Worm (Caenorhabditis elegans): ENCODE results near the gene ZK930.2.
A peak's percentile ranks its signal among the peaks of the same experiment; 100 is the strongest.

The ZK930.2 gene

ce11 chrII:11880456-11881353 lies 12.5 kb downstream of the ZK930.2 start (continued):
- TF ChIP-seq Y75B8A.6 (GFP tag; IDR thresholded peaks at IDR 0.05) (no peak), nhr-10 (tag; optimal IDR thresholded peaks at IDR 0.05) (no peak), ceh-44 (GFP tag; IDR thresholded peaks at IDR 0.05) (no peak), dve-1 (tag; optimal IDR thresholded peaks at IDR 0.05; ENCODE audit: insufficient read depth) (no peak), aly-2 (tag; optimal IDR thresholded peaks at IDR 0.05) (peak; percentile 98), mes-2 (tag; optimal IDR thresholded peaks at IDR 0.05; ENCODE audit: poor library complexity, severe bottlenecking) (peak; percentile 32), daf-8 (GFP tag; IDR thresholded peaks at IDR 0.05) (no peak)

DNA sequence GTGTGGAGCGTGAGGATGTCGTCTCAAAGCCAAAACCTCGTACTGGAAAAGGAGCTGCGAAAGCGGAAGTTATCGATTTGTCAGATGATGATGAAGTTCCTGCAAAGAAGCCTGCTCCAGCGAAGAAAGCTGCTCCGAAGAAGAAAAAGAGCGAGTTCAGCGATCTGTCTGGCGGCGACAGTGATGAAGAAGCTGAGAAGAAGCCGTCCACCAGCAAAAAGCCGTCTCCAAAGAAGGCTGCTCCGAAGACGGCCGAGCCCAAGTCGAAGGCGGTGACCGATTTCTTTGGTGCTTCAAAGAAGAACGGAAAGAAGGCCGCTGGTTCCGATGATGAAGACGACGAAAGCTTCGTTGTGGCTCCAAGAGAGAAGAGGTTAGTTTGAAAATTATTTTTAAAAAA lies 13.4 kb downstream of the ZK930.2 start:
- TF ChIP-seq ceh-82 (tag; optimal IDR thresholded peaks at IDR 0.05) (no peak), dve-1 (tag; optimal IDR thresholded peaks at IDR 0.05; ENCODE audit: insufficient read depth) (no peak), Y48G9A.11 (GFP tag; IDR thresholded peaks at IDR 0.05) (no peak), ama-1 (optimal IDR thresholded peaks at IDR 0.05) (no peak), T26A8.4 (GFP tag; IDR thresholded peaks at IDR 0.05) (no peak), set-16 (GFP tag; IDR thresholded peaks at IDR 0.05) (peak; percentile 80), unc-62 (GFP tag; optimal IDR thresholded peaks at IDR 0.05 in 1 of 2) (peak in 1 of 2 experiments; percentile 22), unc-62 (tag; optimal IDR thresholded peaks at IDR 0.05) (no peak), F26F4.8 (GFP tag; conservative IDR thresholded peaks at IDR 0.05) (no peak), aly-2 (tag; optimal IDR thresholded peaks at IDR 0.05) (peak; percentile 88), mdl-1 (tag; optimal IDR thresholded peaks at IDR 0.05) (no peak), lin-1 (GFP tag; IDR thresholded peaks at IDR 0.05) (no peak), tra-1 (GFP tag; IDR thresholded peaks at IDR 0.05) (0 out of 2 replicates have a peak, but pooled peaks have one; percentile 8), rbr-2 (tag; optimal IDR thresholded peaks at IDR 0.05) (no peak)

DNA sequence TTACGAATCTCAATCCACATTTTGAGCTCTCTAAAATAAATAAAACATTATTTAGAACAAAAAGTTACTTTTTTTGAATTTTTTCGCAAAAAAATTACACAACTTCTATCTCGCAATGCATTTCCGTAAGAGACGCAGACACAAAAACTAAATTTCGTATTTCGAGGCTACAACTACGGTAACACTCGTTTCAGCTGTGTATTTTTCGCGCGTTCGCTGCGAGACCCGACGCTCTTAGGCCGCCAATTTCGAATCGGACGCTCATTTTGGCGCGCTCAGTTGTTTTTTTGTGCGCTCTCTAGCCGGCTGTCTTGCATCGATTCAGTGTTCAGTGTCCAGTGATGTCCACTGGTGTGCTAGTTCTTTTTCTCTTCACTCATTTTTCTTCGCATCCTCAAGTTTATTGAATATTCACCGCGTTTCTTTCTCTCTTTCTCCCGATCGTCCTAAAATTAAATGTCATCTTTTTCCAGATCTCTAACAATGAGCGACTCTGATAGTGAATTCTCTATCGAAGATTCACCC lies 18.5 kb downstream of the ZK930.2 start, which contains the start of the genes npp-3 and top-2:
Gene npp-3 (minus strand): TSS at position 115 of the 525 bp plus-strand sequence.
Gene top-2 (plus strand): TSS at position 475 of the 525 bp plus-strand sequence.
- peak; percentile 93 for TF ChIP-seq F37D6.2 (tag; optimal IDR thresholded peaks at IDR 0.05)
- TF ChIP-seq mdt-29 (GFP tag; IDR thresholded peaks at IDR 0.05): peak; percentile 84
- TF ChIP-seq snpc-1.2 (GFP tag; IDR thresholded peaks at IDR 0.05): peak; percentile 72
- no peak for TF ChIP-seq F44E2.7 (GFP tag; IDR thresholded peaks at IDR 0.05)
- TF ChIP-seq spr-1 (tag; optimal IDR thresholded peaks at IDR 0.05): peak; percentile 83
- no peak for TF ChIP-seq lin-29 (GFP tag; IDR thresholded peaks at IDR 0.05)
- TF ChIP-seq zfp-3 (GFP tag; conservative IDR thresholded peaks at IDR 0.05): peak; percentile 46; the same call in 1 of the 2 replicates
- TF ChIP-seq daf-12 (tag; optimal IDR thresholded peaks at IDR 0.05): no peak
- TF ChIP-seq pha-4 (GFP tag; IDR thresholded peaks at IDR 0.05): no peak; the same call in 1 of the 2 replicates
- peak; percentile 35 for TF ChIP-seq pha-4 (tag; optimal IDR thresholded peaks at IDR 0.05)
- no peak for TF ChIP-seq lin-39 (tag; optimal IDR thresholded peaks at IDR 0.05)
- peak; percentile 56 for TF ChIP-seq nhr-77 (tag; optimal IDR thresholded peaks at IDR 0.05)
- TF ChIP-seq nhr-41 (GFP tag; IDR thresholded peaks at IDR 0.05): no peak
- TF ChIP-seq ceh-62 (tag; optimal IDR thresholded peaks at IDR 0.05): no peak
- peak; percentile 81 for TF ChIP-seq zfp-2 (tag; optimal IDR thresholded peaks at IDR 0.05)
- TF ChIP-seq zip-11 (GFP tag; IDR thresholded peaks at IDR 0.05): no peak
- 0 out of 2 replicates have a peak, but pooled peaks have one; percentile 52 for TF ChIP-seq egl-43 (GFP tag; IDR thresholded peaks at IDR 0.05)
- TF ChIP-seq F10B5.3 (tag; optimal IDR thresholded peaks at IDR 0.05): peak; percentile 76
- TF ChIP-seq F49E8.2 (tag; optimal IDR thresholded peaks at IDR 0.05; ENCODE audit: borderline replicate concordance): peak; percentile 89
- no peak for TF ChIP-seq nhr-10 (tag; optimal IDR thresholded peaks at IDR 0.05)
- no peak for TF ChIP-seq T20F7.1 (GFP tag; optimal IDR thresholded peaks at IDR 0.05)
- TF ChIP-seq sdz-12 (GFP tag; optimal IDR thresholded peaks at IDR 0.05): no peak
- no peak for TF ChIP-seq madf-5 (GFP tag; IDR thresholded peaks at IDR 0.05)
- peak; percentile 79; the same call in 1 of the 2 replicates for TF ChIP-seq tra-1 (GFP tag; IDR thresholded peaks at IDR 0.05)
- no peak for TF ChIP-seq egl-27 (tag; optimal IDR thresholded peaks at IDR 0.05)
- TF ChIP-seq madf-9 (GFP tag; conservative IDR thresholded peaks at IDR 0.05): peak; percentile 53; the same call in 1 of the 2 replicates
- TF ChIP-seq Y48G9A.11 (GFP tag; IDR thresholded peaks at IDR 0.05): peak; percentile 87
- peak; percentile 92 for TF ChIP-seq ceh-20 (GFP tag; IDR thresholded peaks at IDR 0.05)
- peak in 1 of 2 experiments; percentile 4 for TF ChIP-seq ZK546.5 (tag; optimal IDR thresholded peaks at IDR 0.05)
- TF ChIP-seq mxl-3 (GFP tag; optimal IDR thresholded peaks at IDR 0.05): peak; percentile 3

Data from whole organism, L4 larva.